Fruit fly (Drosophila melanogaster): ENCODE data around the gene Wdr62.
A peak's percentile ranks its signal among the peaks of the same experiment; 100 is the strongest.

dm6 chr2L:1909681-1910080 is 25.3 kb downstream of the Wdr62 start:
- peak; percentile 4 for TF ChIP-seq EcR (GFP tag; optimal IDR thresholded peaks at IDR 0.05)
- no peak for TF ChIP-seq CG17806 (tag; optimal IDR thresholded peaks at IDR 0.05)
- no peak for TF ChIP-seq CG15710 (tag; optimal IDR thresholded peaks at IDR 0.05)
- TF ChIP-seq Ets98B (GFP tag; IDR thresholded peaks at IDR 0.05), result no peak
- no peak for TF ChIP-seq CG34367 (tag; optimal IDR thresholded peaks at IDR 0.05)

All from whole organism, pupa.